Worm (Caenorhabditis elegans) whole organism, L4 larva: ENCODE results near the gene Y7A5A.7.

ENCODE experiments used
- D1046.2 ChIP-seq: fragments of 200-800 bp; sonication (Bioruptor generic); IDR thresholded peaks from 2 replicates; pipeline ENCODE4 v1.3.6; 2022; ENCODE audit warnings: missing genetic modification characterization, missing compliant biosample characterization
- F10B5.3 ChIP-seq: sonication (generic microtip); optimal IDR thresholded peaks from 2 replicates; lab custom pipeline; 2016; ENCODE audit warnings: mild to moderate bottlenecking, missing genetic modification characterization, missing compliant biosample characterization
- R02D3.7 ChIP-seq: fragments of 150-350 bp; sonication (generic microtip); optimal IDR thresholded peaks from 3 replicates; lab custom pipeline; 2014; ENCODE audit warnings: missing biosample characterization, missing genetic modification characterization
- ZK546.5 ChIP-seq, 2 experiments: sonication (generic microtip); optimal IDR thresholded peaks; 2 replicates each; lab custom pipeline; 2017; ENCODE audit warnings: missing biosample characterization in 2 of 2, missing genetic modification characterization in 2 of 2
- arid-1 ChIP-seq: fragments of 200-800 bp; sonication (Bioruptor generic); conservative IDR thresholded peaks from 2 replicates; pipeline ENCODE4 v1.3.6; 2022; ENCODE audit warnings: missing genetic modification reagents, missing genetic modification characterization, missing compliant biosample characterization
- ceh-28 ChIP-seq: fragments of 150-350 bp; optimal IDR thresholded peaks from 2 replicates; lab custom pipeline; 2014; ENCODE audit warnings: missing biosample characterization, missing genetic modification reagents, missing genetic modification characterization
- ceh-62 ChIP-seq: sonication (generic microtip); optimal IDR thresholded peaks from 2 replicates; lab custom pipeline; 2017; ENCODE audit warnings: missing biosample characterization, missing genetic modification characterization
- ceh-82 ChIP-seq: sonication (generic microtip); optimal IDR thresholded peaks from 2 replicates; lab custom pipeline; 2017; ENCODE audit warnings: missing biosample characterization, missing genetic modification characterization
- daf-12 ChIP-seq: fragments of 150-350 bp; optimal IDR thresholded peaks from 2 replicates; lab custom pipeline; 2014; ENCODE audit warnings: missing biosample characterization, missing genetic modification reagents, missing genetic modification characterization
- dmd-9 ChIP-seq: fragments of 200-800 bp; sonication (Bioruptor generic); IDR thresholded peaks from 2 replicates; pipeline ENCODE4 v1.3.6; 2022; ENCODE audit warnings: missing genetic modification reagents, missing genetic modification characterization, missing compliant biosample characterization
- duxl-1 ChIP-seq: sonication (generic microtip); optimal IDR thresholded peaks from 2 replicates; lab custom pipeline; 2016; ENCODE audit warnings: mild to moderate bottlenecking, missing genetic modification characterization, moderate library complexity, missing compliant biosample characterization; ENCODE audit not compliant: poor library complexity
- dve-1 ChIP-seq: sonication (generic microtip); optimal IDR thresholded peaks from 2 replicates; lab custom pipeline; 2017; ENCODE audit warnings: antibody characterized with exemption, mild to moderate bottlenecking, missing genetic modification characterization, missing compliant biosample characterization; ENCODE audit not compliant: insufficient read depth
- egl-27 ChIP-seq: sonication (generic microtip); optimal IDR thresholded peaks from 3 replicates; lab custom pipeline; 2017; ENCODE audit warnings: missing biosample characterization, missing genetic modification reagents, missing genetic modification characterization
- fos-1 ChIP-seq: fragments of 150-350 bp; optimal IDR thresholded peaks from 2 replicates; lab custom pipeline; 2014; ENCODE audit warnings: missing biosample characterization, missing genetic modification characterization
- gei-8 ChIP-seq: fragments of 200-800 bp; sonication (Bioruptor generic); optimal IDR thresholded peaks from 2 replicates; lab custom pipeline; 2018; ENCODE audit warnings: mild to moderate bottlenecking, missing genetic modification characterization, missing compliant biosample characterization
- hif-1 ChIP-seq, 2 experiments: sonication (generic microtip); optimal IDR thresholded peaks; 2 replicates each; lab custom pipeline; 2016 to 2017; ENCODE audit warnings: missing compliant biosample characterization in 2 of 2, missing genetic modification characterization in 2 of 2, missing genetic modification reagents in 2 of 2, missing genotype in 2 of 2, mild to moderate bottlenecking in 1 of 2
- hlh-11 ChIP-seq: fragments of 200-800 bp; sonication (Bioruptor generic); optimal IDR thresholded peaks from 2 replicates; lab custom pipeline; 2018; ENCODE audit warnings: mild to moderate bottlenecking, missing genetic modification characterization, missing compliant biosample characterization
- hlh-30 ChIP-seq: sonication (generic microtip); optimal IDR thresholded peaks from 2 replicates; lab custom pipeline; 2017; ENCODE audit warnings: antibody characterized with exemption, mild to moderate bottlenecking, missing genetic modification characterization, missing compliant biosample characterization; ENCODE audit not compliant: insufficient read depth
- jun-1 ChIP-seq: fragments of 150-350 bp; optimal IDR thresholded peaks from 2 replicates; lab custom pipeline; 2014; ENCODE audit warnings: missing biosample characterization, missing genetic modification reagents, missing genetic modification characterization
- lin-1 ChIP-seq: fragments of 200-800 bp; sonication (Bioruptor generic); IDR thresholded peaks from 2 replicates; pipeline ENCODE4 v1.3.6; 2022; ENCODE audit warnings: missing genetic modification reagents, missing genetic modification characterization, missing compliant biosample characterization
- lin-29 ChIP-seq: fragments of 200-800 bp; sonication (Bioruptor generic); IDR thresholded peaks from 2 replicates; pipeline ENCODE4 v1.3.6; 2022; ENCODE audit warnings: missing genetic modification reagents, missing genetic modification characterization, missing compliant biosample characterization
- lir-3 ChIP-seq: sonication (generic microtip); optimal IDR thresholded peaks from 2 replicates; lab custom pipeline; 2016; ENCODE audit warnings: mild to moderate bottlenecking, missing genetic modification characterization, missing compliant biosample characterization
- lsy-2 ChIP-seq, 2 experiments: fragments of 150-350 bp in 1 of 2; sonication (generic microtip) in 1 of 2; optimal IDR thresholded peaks; 2 replicates each; lab custom pipeline; 2014 to 2017; ENCODE audit warnings: missing biosample characterization in 2 of 2, missing genetic modification characterization in 2 of 2
- mdl-1 ChIP-seq, 2 experiments: fragments of 150-350 bp in 1 of 2; sonication (generic microtip) in 1 of 2; optimal IDR thresholded peaks; 2 replicates each; lab custom pipeline; 2014 to 2017; ENCODE audit warnings: missing biosample characterization in 2 of 2, missing genetic modification characterization in 2 of 2
- mdt-29 ChIP-seq: fragments of 200-800 bp; sonication (Bioruptor generic); IDR thresholded peaks from 2 replicates; pipeline ENCODE4 v1.3.6; 2022; ENCODE audit warnings: missing genetic modification reagents, missing genetic modification characterization, missing compliant biosample characterization
- mes-2 ChIP-seq: sonication (generic microtip); optimal IDR thresholded peaks from 2 replicates; lab custom pipeline; 2016; ENCODE audit warnings: missing genotype, mild to moderate bottlenecking, missing genetic modification characterization, missing compliant biosample characterization; ENCODE audit not compliant: poor library complexity, severe bottlenecking
- nhr-10 ChIP-seq: fragments of 150-350 bp; optimal IDR thresholded peaks from 2 replicates; lab custom pipeline; 2014; ENCODE audit warnings: missing biosample characterization, missing genetic modification characterization
- nhr-102 ChIP-seq: sonication (generic microtip); optimal IDR thresholded peaks from 2 replicates; lab custom pipeline; 2016; ENCODE audit warnings: mild to moderate bottlenecking, missing genetic modification characterization, moderate library complexity, missing compliant biosample characterization
- nhr-11 ChIP-seq: fragments of 150-350 bp; optimal IDR thresholded peaks from 2 replicates; lab custom pipeline; 2014; ENCODE audit warnings: missing biosample characterization, missing genetic modification characterization
- nhr-111 ChIP-seq: fragments of 200-800 bp; sonication (Bioruptor generic); optimal IDR thresholded peaks from 2 replicates; lab custom pipeline; 2018; ENCODE audit warnings: mild to moderate bottlenecking, missing genetic modification characterization, missing compliant biosample characterization
- nhr-48 ChIP-seq: sonication (generic microtip); optimal IDR thresholded peaks from 2 replicates; lab custom pipeline; 2016; ENCODE audit warnings: mild to moderate bottlenecking, missing genetic modification characterization, missing compliant biosample characterization
- nhr-76 ChIP-seq: fragments of 150-350 bp; optimal IDR thresholded peaks from 2 replicates; lab custom pipeline; 2014; ENCODE audit warnings: missing biosample characterization, missing genetic modification characterization
- pha-4 ChIP-seq, 2 experiments: fragments of 150-350 bp in 1 of 2; fragments of 200-800 bp in 1 of 2; sonication (Bioruptor generic) in 1 of 2; IDR thresholded peaks in 1 of 2; optimal IDR thresholded peaks in 1 of 2; 2 replicates each; pipeline versions ENCODE4 v1.3.6 to Lab custom; 2014 to 2022; ENCODE audit warnings: missing genetic modification characterization in 2 of 2, missing genetic modification reagents in 2 of 2, missing biosample characterization in 1 of 2, missing compliant biosample characterization in 1 of 2
- saeg-2 ChIP-seq: fragments of 200-800 bp; sonication (Bioruptor generic); IDR thresholded peaks from 2 replicates; pipeline ENCODE4 v1.3.6; 2022; ENCODE audit warnings: missing genetic modification reagents, missing genetic modification characterization, missing compliant biosample characterization
- set-16 ChIP-seq: fragments of 200-800 bp; sonication (Bioruptor generic); IDR thresholded peaks from 2 replicates; pipeline ENCODE4 v1.3.6; 2022; ENCODE audit warnings: missing genetic modification reagents, missing genetic modification characterization, missing compliant biosample characterization
- skn-1 ChIP-seq: fragments of 150-350 bp; optimal IDR thresholded peaks from 2 replicates; lab custom pipeline; 2014; ENCODE audit warnings: missing biosample characterization, missing genetic modification characterization
- tag-97 ChIP-seq: fragments of 200-800 bp; sonication (Bioruptor generic); IDR thresholded peaks from 2 replicates; pipeline ENCODE4 v1.3.6; 2022; ENCODE audit warnings: missing genetic modification characterization, missing compliant biosample characterization
- unc-130 ChIP-seq: sonication (generic microtip); optimal IDR thresholded peaks from 2 replicates; lab custom pipeline; 2016; ENCODE audit warnings: missing genetic modification reagents, missing genetic modification characterization, missing compliant biosample characterization
- unc-39 ChIP-seq: sonication (generic microtip); optimal IDR thresholded peaks from 2 replicates; lab custom pipeline; 2017; ENCODE audit warnings: missing biosample characterization, missing genetic modification characterization
- unc-62 ChIP-seq, 3 experiments: fragments of 150-350 bp in 1 of 3; sonication (generic microtip); optimal IDR thresholded peaks in 2 of 3; peaks in 1 of 3; 1 replicate in 1 of 3; 2 replicates in 2 of 3; lab custom pipeline; 2014 to 2017; ENCODE audit warnings: missing biosample characterization in 3 of 3, missing genetic modification characterization in 3 of 3, missing genetic modification reagents in 3 of 3, missing genotype in 1 of 3
- zag-1 ChIP-seq: fragments of 150-350 bp; optimal IDR thresholded peaks from 2 replicates; lab custom pipeline; 2014; ENCODE audit warnings: missing biosample characterization, missing genetic modification characterization
- zfp-2 ChIP-seq: sonication (generic microtip); optimal IDR thresholded peaks from 2 replicates; lab custom pipeline; 2016; ENCODE audit warnings: mild to moderate bottlenecking, missing genetic modification characterization, missing compliant biosample characterization
- zfp-3 ChIP-seq: fragments of 200-800 bp; sonication (Bioruptor generic); conservative IDR thresholded peaks from 2 replicates; pipeline ENCODE4 v1.3.6; 2022; ENCODE audit warnings: missing genetic modification reagents, missing genetic modification characterization, missing compliant biosample characterization
- zip-11 ChIP-seq: fragments of 200-800 bp; sonication (Bioruptor generic); IDR thresholded peaks from 2 replicates; pipeline ENCODE4 v1.3.6; 2022; ENCODE audit warnings: missing genetic modification characterization, missing compliant biosample characterization
- zip-2 ChIP-seq: fragments of 150-350 bp; optimal IDR thresholded peaks from 2 replicates; lab custom pipeline; 2014; ENCODE audit warnings: missing biosample characterization, missing genetic modification characterization
- ztf-7 ChIP-seq: fragments of 150-350 bp; optimal IDR thresholded peaks from 2 replicates; lab custom pipeline; 2014; ENCODE audit warnings: missing biosample characterization, missing genetic modification characterization

Gene Y7A5A.7

ce11 chrX:15804072-15804471 is at the start of gene Y7A5A.7:
TSS of gene Y7A5A.7 (minus strand) at chrX:15804172.
- TF ChIP-seq R02D3.7 (tag; lab: Kevin White, UChicago): no peak
- no peak for TF ChIP-seq daf-12 (tag; lab: Kevin White, UChicago)

ce11 chrX:15851013-15851412 is 47.0 kb upstream of the Y7A5A.7 start:
- TF ChIP-seq set-16 (GFP tag; lab: Robert Waterston, UW): peak; percentile 51
- TF ChIP-seq zag-1 (tag; lab: Kevin White, UChicago): no peak

DNA sequence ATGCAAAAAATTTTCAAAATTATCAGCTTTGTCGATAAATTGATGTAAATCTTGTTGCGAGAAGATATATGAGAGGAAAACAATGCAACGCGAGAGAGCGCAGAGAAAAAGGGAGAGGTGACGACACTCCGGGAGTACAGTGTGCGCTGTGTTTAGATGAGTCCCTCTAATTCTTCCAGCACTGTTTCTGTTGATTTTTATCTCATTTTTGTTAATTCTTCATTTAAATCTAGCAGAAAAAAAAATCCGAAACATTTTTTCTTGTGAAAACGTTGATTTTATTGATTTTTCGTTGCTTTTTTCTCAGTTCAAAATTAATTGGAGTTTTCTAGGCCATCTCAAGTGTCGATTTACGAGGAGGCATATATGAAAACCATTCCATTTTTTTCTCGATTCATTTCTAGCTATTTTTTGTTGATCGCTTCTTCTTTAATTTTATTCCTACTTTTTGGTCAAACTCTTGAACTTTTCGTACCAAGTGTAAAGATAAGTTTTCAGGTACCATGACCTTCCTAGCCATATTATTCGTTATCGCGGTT is 45.5 kb upstream of the Y7A5A.7 start, which contains the start of gene acl-1:
Gene acl-1, plus strand, starts transcription at position 489 of the 539 bp plus-strand sequence.
- TF ChIP-seq ceh-82 (tag; lab: Kevin White, UChicago) (no peak), lin-29 (GFP tag; lab: Robert Waterston, UW) (no peak), unc-130 (GFP tag; lab: Kevin White, UChicago) (no peak), nhr-102 (tag; lab: Kevin White, UChicago) (peak; percentile 57), hif-1 (tag; optimal IDR thresholded peaks at IDR 0.05; lab: Kevin White, UChicago) (peak in 1 of 2 experiments; percentile 85), lir-3 (no peak), D1046.2 (GFP tag; lab: Robert Waterston, UW) (0 out of 2 replicates have a peak, but pooled peaks have one; percentile 38), ceh-62 (tag; lab: Kevin White, UChicago) (no peak), unc-39 (tag; lab: Kevin White, UChicago) (no peak), zfp-3 (GFP tag; lab: Robert Waterston, UW) (no peak), zfp-2 (tag; lab: Kevin White, UChicago) (no peak), zip-11 (GFP tag; lab: Robert Waterston, UW) (no peak), pha-4 (GFP tag; IDR thresholded peaks at IDR 0.05; lab: Robert Waterston, UW) (no peak), pha-4 (tag; optimal IDR thresholded peaks at IDR 0.05; lab: Kevin White, UChicago) (no peak), duxl-1 (tag; lab: Kevin White, UChicago) (no peak), gei-8 (GFP tag; lab: Kevin White, UChicago) (no peak), nhr-48 (peak; percentile 52), mdt-29 (GFP tag; lab: Robert Waterston, UW) (no peak), dve-1 (peak; percentile 25), mes-2 (peak; percentile 85), unc-62 (GFP tag; optimal IDR thresholded peaks at IDR 0.05 in 1 of 2; lab: Kevin White, UChicago) (peak in 1 of 2 experiments; percentile 43), unc-62 (tag; optimal IDR thresholded peaks at IDR 0.05; lab: Kevin White, UChicago) (no peak), egl-27 (tag; lab: Kevin White, UChicago) (no peak), lsy-2 (tag; optimal IDR thresholded peaks at IDR 0.05; lab: Kevin White, UChicago) (peak; percentile 45 to 85), saeg-2 (GFP tag; lab: Robert Waterston, UW) (no peak), ztf-7 (no peak), ceh-28 (tag; lab: Kevin White, UChicago) (no peak), F10B5.3 (no peak), jun-1 (tag; lab: Kevin White, UChicago) (no peak), arid-1 (GFP tag; lab: Robert Waterston, UW) (no peak), mdl-1 (tag; optimal IDR thresholded peaks at IDR 0.05; lab: Kevin White, UChicago) (peak in 1 of 2 experiments; percentile 46), skn-1 (tag; lab: Kevin White, UChicago) (no peak), ZK546.5 (tag; optimal IDR thresholded peaks at IDR 0.05; lab: Kevin White, UChicago) (no peak), lin-1 (GFP tag; lab: Robert Waterston, UW) (no peak), fos-1 (tag; lab: Kevin White, UChicago) (no peak), hlh-30 (tag; lab: Kevin White, UChicago) (peak; percentile 9), nhr-76 (tag; lab: Kevin White, UChicago) (no peak), dmd-9 (peak; percentile 77), zip-2 (tag; lab: Kevin White, UChicago) (no peak), nhr-10 (tag; lab: Kevin White, UChicago) (no peak), tag-97 (GFP tag; lab: Robert Waterston, UW) (no peak), hlh-11 (tag; lab: Kevin White, UChicago) (peak; percentile 65), nhr-11 (tag; lab: Kevin White, UChicago) (no peak), nhr-111 (GFP tag; lab: Kevin White, UChicago) (no peak)
